Fruit fly (Drosophila melanogaster): ENCODE results near the gene Alp1.

The Alp1 gene

DNA sequence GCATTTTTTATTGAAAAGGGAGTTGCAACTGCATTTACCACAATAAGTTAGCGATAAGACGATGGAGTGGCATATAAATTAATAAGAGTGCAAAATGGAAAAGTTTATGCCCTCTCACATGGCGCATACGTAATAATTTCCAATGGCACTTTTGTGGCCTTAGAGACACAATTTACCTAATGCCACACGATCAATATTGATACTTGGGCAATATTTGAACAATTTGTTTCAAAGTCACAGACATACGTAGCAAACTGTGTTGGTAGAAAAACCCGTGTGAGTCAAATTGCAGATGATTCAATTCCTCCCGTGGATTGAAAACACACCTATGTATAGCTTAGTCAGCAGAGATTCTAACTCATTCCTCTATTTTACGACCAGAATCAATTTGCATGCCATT lies 32.5 kb downstream of the Alp1 start (continued):
- TF ChIP-seq CG10565 (GFP tag; optimal IDR thresholded peaks at IDR 0.05) = no peak
- TF ChIP-seq gsb (GFP tag; IDR thresholded peaks at IDR 0.05) = no peak
- TF ChIP-seq pros (GFP tag; optimal IDR thresholded peaks at IDR 0.05) = no peak
- TF ChIP-seq Rfx (GFP tag; IDR thresholded peaks at IDR 0.05) = no peak
- no peak for TF ChIP-seq CG8089 (GFP tag; optimal IDR thresholded peaks at IDR 0.05)
- TF ChIP-seq Sin3A (optimal IDR thresholded peaks at IDR 0.05) = no peak
- no peak for TF ChIP-seq ERR (GFP tag; optimal IDR thresholded peaks at IDR 0.05)
- TF ChIP-seq stc (GFP tag; IDR thresholded peaks at IDR 0.05) = peak; percentile 45; the same call in 1 of the 2 replicates
- no peak for TF ChIP-seq hbn (GFP tag; IDR thresholded peaks at IDR 0.05; ENCODE audit: partially characterized antibody)
- no peak for TF ChIP-seq crol (GFP tag; IDR thresholded peaks at IDR 0.05)
- TF ChIP-seq CG6254 (GFP tag; optimal IDR thresholded peaks at IDR 0.05) = no peak
- no peak for TF ChIP-seq Neu2 (GFP tag; optimal IDR thresholded peaks at IDR 0.05; ENCODE audit: borderline replicate concordance)
- no peak for TF ChIP-seq Dp (GFP tag; optimal IDR thresholded peaks at IDR 0.05)
- no peak for TF ChIP-seq CG9215 (GFP tag; IDR thresholded peaks at IDR 0.05)
- TF ChIP-seq dimm (GFP tag; IDR thresholded peaks at IDR 0.05) = no peak
- no peak for TF ChIP-seq CG9609 (GFP tag; optimal IDR thresholded peaks at IDR 0.05)
- TF ChIP-seq C15 (GFP tag; IDR thresholded peaks at IDR 0.05) = no peak
- no peak for TF ChIP-seq ash1 (GFP tag; optimal IDR thresholded peaks at IDR 0.05)
- TF ChIP-seq CG12236 (GFP tag; optimal IDR thresholded peaks at IDR 0.05) = no peak
- TF ChIP-seq dmrt99B (tag; optimal IDR thresholded peaks at IDR 0.05) = peak; percentile 6
- no peak for TF ChIP-seq Doc2 (GFP tag; IDR thresholded peaks at IDR 0.05)
- no peak for TF ChIP-seq CG11093 (GFP tag; IDR thresholded peaks at IDR 0.05)
- TF ChIP-seq CG11247 (GFP tag; IDR thresholded peaks at IDR 0.05) = no peak
- TF ChIP-seq CG3726 (GFP tag; IDR thresholded peaks at IDR 0.05) = no peak
- peak; percentile 23 for TF ChIP-seq CG6683 (GFP tag; optimal IDR thresholded peaks at IDR 0.05)
- TF ChIP-seq org-1 (GFP tag; optimal IDR thresholded peaks at IDR 0.05) = no peak
- TF ChIP-seq CG9817 (tag; optimal IDR thresholded peaks at IDR 0.05) = peak; percentile 25
- TF ChIP-seq Ptx1 (GFP tag; IDR thresholded peaks at IDR 0.05) = no peak
- TF ChIP-seq Lhr (GFP tag; optimal IDR thresholded peaks at IDR 0.05) = no peak
- TF ChIP-seq Atf6 (GFP tag; IDR thresholded peaks at IDR 0.05) = no peak
- TF ChIP-seq pho (GFP tag; optimal IDR thresholded peaks at IDR 0.05) = no peak
- TF ChIP-seq otp (GFP tag; IDR thresholded peaks at IDR 0.05) = no peak
- no peak for TF ChIP-seq HLH54F (GFP tag; optimal IDR thresholded peaks at IDR 0.05)
- TF ChIP-seq unc-4 (GFP tag; IDR thresholded peaks at IDR 0.05; ENCODE audit: partially characterized antibody) = no peak
- no peak for TF ChIP-seq Pdp1 (GFP tag; optimal IDR thresholded peaks at IDR 0.05)
- no peak for TF ChIP-seq wor (GFP tag; IDR thresholded peaks at IDR 0.05)
- TF ChIP-seq CG7963 (GFP tag; IDR thresholded peaks at IDR 0.05; ENCODE audit: partially characterized antibody) = no peak
- TF ChIP-seq ranshi (GFP tag; IDR thresholded peaks at IDR 0.05) = peak; percentile 23; the same call in 1 of the 2 replicates
- peak; percentile 51 for TF ChIP-seq CG6854 (GFP tag; optimal IDR thresholded peaks at IDR 0.05)
- no peak for TF ChIP-seq Xbp1 (GFP tag; optimal IDR thresholded peaks at IDR 0.05)
- no peak for TF ChIP-seq trh (GFP tag; optimal IDR thresholded peaks at IDR 0.05)
- peak; percentile 34 for TF ChIP-seq CG13424 (tag; optimal IDR thresholded peaks at IDR 0.05)
- TF ChIP-seq Xrp1 (GFP tag; IDR thresholded peaks at IDR 0.05) = no peak
- no peak for TF ChIP-seq Sry-β (GFP tag; optimal IDR thresholded peaks at IDR 0.05)
- no peak for TF ChIP-seq yki (optimal IDR thresholded peaks at IDR 0.05)
- no peak for TF ChIP-seq hkb (optimal IDR thresholded peaks at IDR 0.05)
- TF ChIP-seq hkb (GFP tag; IDR thresholded peaks at IDR 0.05) = peak; percentile 74
- no peak for TF ChIP-seq CG2202 (tag; optimal IDR thresholded peaks at IDR 0.05)
- no peak for TF ChIP-seq CG4424 (GFP tag; optimal IDR thresholded peaks at IDR 0.05)
- no peak for TF ChIP-seq CG18476 (GFP tag; optimal IDR thresholded peaks at IDR 0.05)
- no peak for TF ChIP-seq YL-1 (GFP tag; optimal IDR thresholded peaks at IDR 0.05)
- peak; percentile 6 for TF ChIP-seq kah (GFP tag; optimal IDR thresholded peaks at IDR 0.05)
- TF ChIP-seq ro (GFP tag; IDR thresholded peaks at IDR 0.05) = no peak

Measured in whole organism, embryonic.